Worm (Caenorhabditis elegans): ENCODE results near the gene npp-25.

DNA sequence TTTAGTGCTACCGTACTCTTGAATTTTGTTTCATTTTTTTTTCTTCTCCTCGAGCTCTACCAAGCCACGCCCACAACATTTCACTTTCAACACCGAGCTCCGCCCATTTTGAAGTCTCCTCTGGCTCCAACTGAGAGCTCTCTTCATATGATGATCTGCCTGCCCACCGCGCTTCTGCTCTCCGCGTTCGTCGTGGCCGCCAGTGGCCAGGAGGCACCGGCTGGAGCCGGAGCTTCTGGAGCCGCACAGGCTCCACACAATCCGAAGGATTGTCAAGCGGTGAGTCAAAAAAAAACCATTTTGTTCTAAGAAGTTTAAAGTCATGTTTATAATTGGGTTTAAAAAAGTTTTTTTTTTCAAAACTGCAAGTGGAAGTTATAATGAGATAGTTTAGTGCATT, 15.4 kb downstream of the npp-25 start, which contains the start of gene flp-14:
- no peak for TF ChIP-seq sma-9 (GFP tag; optimal IDR thresholded peaks at IDR 0.05)
- no peak for TF ChIP-seq sma-9 (tag; optimal IDR thresholded peaks at IDR 0.05)
- no peak for TF ChIP-seq crh-2 (tag; optimal IDR thresholded peaks at IDR 0.05)
- no peak for TF ChIP-seq aly-2 (tag; optimal IDR thresholded peaks at IDR 0.05)
- no peak for TF ChIP-seq dmd-4 (tag; optimal IDR thresholded peaks at IDR 0.05)
- no peak for TF ChIP-seq lsy-2 (tag; optimal IDR thresholded peaks at IDR 0.05)
- no peak for TF ChIP-seq nhr-237 (tag; optimal IDR thresholded peaks at IDR 0.05)
- no peak for TF ChIP-seq sma-3 (GFP tag; optimal IDR thresholded peaks at IDR 0.05)

Measured in whole organism, L2 larva.